Worm (Caenorhabditis elegans): ENCODE data around the gene asp-13.

- TF ChIP-seq dao-5 (tag; optimal IDR thresholded peaks at IDR 0.05) = no peak
- TF ChIP-seq him-1 (tag; optimal IDR thresholded peaks at IDR 0.05) = no peak
- TF ChIP-seq W03F9.2 (tag; optimal IDR thresholded peaks at IDR 0.05) = no peak
Observed at ce11 chrV:8652177-8652576, 9.2 kb upstream of the asp-13 start.
